Fruit fly (Drosophila melanogaster) whole organism, embryonic: ENCODE results near the gene CG42764.

ENCODE experiments used
- Antp ChIP-seq: fragments of 200-800 bp; sonication (Bioruptor generic); optimal IDR thresholded peaks from 3 replicates; lab custom pipeline; 2016; ENCODE audit warnings: missing biosample characterization, missing genetic modification characterization
- Asciz ChIP-seq: fragments of 200-800 bp; sonication (Bioruptor generic); optimal IDR thresholded peaks from 2 replicates; lab custom pipeline; 2017; ENCODE audit warnings: missing biosample characterization, mild to moderate bottlenecking, missing genetic modification characterization, missing genetic modification reagents
- Blimp-1 ChIP-seq: fragments of 200-800 bp; sonication (Bioruptor generic); optimal IDR thresholded peaks from 3 replicates; lab custom pipeline; 2018; ENCODE audit warnings: missing biosample characterization, missing genetic modification characterization, mild to moderate bottlenecking, moderate library complexity, missing genetic modification reagents
- CG10959 ChIP-seq: fragments of 200-800 bp; sonication (Bioruptor generic); IDR thresholded peaks from 2 replicates; pipeline ENCODE4 v1.3.6; 2022; ENCODE audit warnings: missing biosample characterization, missing genetic modification characterization
- CG13775 ChIP-seq: fragments of 200-800 bp; sonication (Bioruptor generic); optimal IDR thresholded peaks from 3 replicates; lab custom pipeline; 2017; ENCODE audit warnings: missing biosample characterization, mild to moderate bottlenecking, missing genetic modification characterization
- CG13894 ChIP-seq: fragments of 200-800 bp; sonication (Bioruptor generic); optimal IDR thresholded peaks from 3 replicates; lab custom pipeline; 2018; ENCODE audit warnings: missing biosample characterization, mild to moderate bottlenecking, missing genetic modification characterization, moderate library complexity
- CG15601 ChIP-seq: fragments of 200-800 bp; sonication (Bioruptor generic); optimal IDR thresholded peaks from 3 replicates; lab custom pipeline; 2019; ENCODE audit warnings: missing biosample characterization, mild to moderate bottlenecking, missing genetic modification characterization, moderate library complexity
- CG17186 ChIP-seq: fragments of 200-800 bp; sonication (Bioruptor generic); optimal IDR thresholded peaks from 3 replicates; lab custom pipeline; 2017; ENCODE audit warnings: missing biosample characterization, missing genetic modification reagents, missing genetic modification characterization
- CG17328 ChIP-seq: fragments of 200-800 bp; sonication (Bioruptor generic); IDR thresholded peaks from 2 replicates; pipeline ENCODE4 v1.3.6; 2022; ENCODE audit warnings: missing biosample characterization, missing genetic modification characterization
- CG3163 ChIP-seq: fragments of 200-800 bp; sonication (Bioruptor generic); optimal IDR thresholded peaks from 3 replicates; lab custom pipeline; 2016; ENCODE audit warnings: missing biosample characterization, missing genetic modification characterization
- CG3847 ChIP-seq: fragments of 200-800 bp; sonication (Bioruptor generic); IDR thresholded peaks from 2 replicates; pipeline ENCODE4 v1.3.6; 2022; ENCODE audit warnings: missing biosample characterization, missing genetic modification characterization
- CG5953 ChIP-seq: fragments of 200-800 bp; sonication (Bioruptor generic); IDR thresholded peaks from 2 replicates; pipeline ENCODE4 v1.3.6; 2022; ENCODE audit warnings: missing biosample characterization, missing genetic modification characterization
- CG6175 ChIP-seq: fragments of 200-800 bp; sonication (Bioruptor generic); IDR thresholded peaks from 3 replicates; pipeline ENCODE4 v1.3.6; 2022; ENCODE audit warnings: missing biosample characterization, missing genetic modification characterization
- CG7271 ChIP-seq: fragments of 200-800 bp; sonication (Bioruptor generic); optimal IDR thresholded peaks from 2 replicates; lab custom pipeline; 2018; ENCODE audit warnings: missing biosample characterization, mild to moderate bottlenecking, missing genetic modification characterization, moderate library complexity
- CG7556 ChIP-seq: fragments of 200-800 bp; sonication (Bioruptor generic); optimal IDR thresholded peaks from 2 replicates; lab custom pipeline; 2017; ENCODE audit warnings: missing biosample characterization, mild to moderate bottlenecking, missing genetic modification characterization
- CG7839 ChIP-seq: fragments of 200-800 bp; sonication (Bioruptor generic); optimal IDR thresholded peaks from 3 replicates; lab custom pipeline; 2018; ENCODE audit warnings: missing biosample characterization, mild to moderate bottlenecking, missing genetic modification characterization, moderate library complexity
- CG7928 ChIP-seq: fragments of 200-800 bp; sonication (Bioruptor generic); optimal IDR thresholded peaks from 2 replicates; lab custom pipeline; 2017; ENCODE audit warnings: missing biosample characterization, mild to moderate bottlenecking, missing genetic modification characterization
- CG8359 ChIP-seq: fragments of 200-800 bp; sonication (Bioruptor generic); optimal IDR thresholded peaks from 2 replicates; lab custom pipeline; 2017; ENCODE audit warnings: missing biosample characterization, mild to moderate bottlenecking, missing genetic modification characterization, borderline replicate concordance
- D19A ChIP-seq: fragments of 200-800 bp; optimal IDR thresholded peaks from 3 replicates; lab custom pipeline; 2019; ENCODE audit warnings: missing biosample characterization, mild to moderate bottlenecking, missing genetic modification characterization, moderate library complexity
- MTF-1 ChIP-seq: fragments of 200-800 bp; sonication (Bioruptor generic); optimal IDR thresholded peaks from 2 replicates; lab custom pipeline; 2018; ENCODE audit warnings: missing biosample characterization, mild to moderate bottlenecking, missing genetic modification characterization, borderline replicate concordance
- Pdp1 ChIP-seq, 2 experiments: fragments of 200-800 bp; sonication (Bioruptor generic); optimal IDR thresholded peaks; 3 replicates each; lab custom pipeline; 2016; ENCODE audit warnings: missing biosample characterization in 2 of 2, missing genetic modification characterization in 2 of 2, mild to moderate bottlenecking in 1 of 2, moderate library complexity in 1 of 2
- Rx ChIP-seq: fragments of 200-800 bp; sonication (Bioruptor generic); IDR thresholded peaks from 2 replicates; pipeline ENCODE4 v1.3.6; 2022; ENCODE audit warnings: missing biosample characterization, missing genetic modification characterization
- Side ChIP-seq: fragments of 200-800 bp; sonication (Bioruptor generic); optimal IDR thresholded peaks from 2 replicates; lab custom pipeline; 2016; ENCODE audit warnings: missing biosample characterization, missing genetic modification characterization
- Sox100B ChIP-seq: fragments of 200-800 bp; sonication (Bioruptor generic); optimal IDR thresholded peaks from 3 replicates; lab custom pipeline; 2018; ENCODE audit warnings: missing biosample characterization, mild to moderate bottlenecking, missing genetic modification characterization
- Ssrp ChIP-seq: fragments of 200-800 bp; sonication (Bioruptor generic); optimal IDR thresholded peaks from 2 replicates; lab custom pipeline; 2018; ENCODE audit warnings: missing biosample characterization, mild to moderate bottlenecking, missing genetic modification characterization, moderate library complexity
- Trl ChIP-seq, 3 experiments: fragments of >200 bp in 2 of 3; fragments of 200-800 bp in 1 of 3; sonication (Bioruptor generic) in 1 of 3; optimal IDR thresholded peaks; 2 replicates in 1 of 3; 3 replicates in 2 of 3; lab custom pipeline; 2016 to 2017; ENCODE audit warnings: missing biosample characterization in 1 of 3, missing genetic modification characterization in 1 of 3
- Xbp1 ChIP-seq: fragments of 200-800 bp; sonication (Bioruptor generic); optimal IDR thresholded peaks from 3 replicates; lab custom pipeline; 2016; ENCODE audit warnings: missing biosample characterization, mild to moderate bottlenecking, missing genetic modification characterization
- chif ChIP-seq, 2 experiments: fragments of 200-800 bp; sonication (Bioruptor generic); optimal IDR thresholded peaks; 3 replicates each; lab custom pipeline; 2016; ENCODE audit warnings: missing biosample characterization in 2 of 2, missing genetic modification characterization in 2 of 2
- ci ChIP-seq: fragments of 200-800 bp; sonication (Bioruptor generic); IDR thresholded peaks from 3 replicates; pipeline ENCODE4 v1.3.6; 2022; ENCODE audit warnings: missing biosample characterization, missing genetic modification characterization
- crol ChIP-seq: fragments of 200-800 bp; sonication (Bioruptor generic); IDR thresholded peaks from 2 replicates; pipeline ENCODE4 v1.3.6; 2022; ENCODE audit warnings: missing biosample characterization, missing genetic modification characterization
- dm ChIP-seq: fragments of 200-800 bp; sonication (Bioruptor generic); optimal IDR thresholded peaks from 3 replicates; lab custom pipeline; 2016; ENCODE audit warnings: missing biosample characterization, missing genetic modification characterization
- dmrt99B ChIP-seq: fragments of 200-800 bp; sonication (Bioruptor generic); optimal IDR thresholded peaks from 2 replicates; lab custom pipeline; 2018; ENCODE audit warnings: missing biosample characterization, mild to moderate bottlenecking, missing genetic modification characterization, moderate library complexity
- fd3F ChIP-seq: fragments of 200-800 bp; sonication (Bioruptor generic); optimal IDR thresholded peaks from 2 replicates; lab custom pipeline; 2018; ENCODE audit warnings: missing biosample characterization, mild to moderate bottlenecking, missing genetic modification characterization, moderate library complexity
- gce ChIP-seq: fragments of 200-800 bp; sonication (Bioruptor generic); IDR thresholded peaks from 3 replicates; pipeline ENCODE4 v1.3.6; 2022; ENCODE audit warnings: missing biosample characterization, missing genetic modification characterization
- ind ChIP-seq: fragments of 200-800 bp; sonication (Bioruptor generic); optimal IDR thresholded peaks from 3 replicates; lab custom pipeline; 2016; ENCODE audit warnings: missing biosample characterization, missing genetic modification characterization
- lola ChIP-seq, 3 experiments: fragments of >200 bp in 2 of 3; fragments of 200-800 bp in 1 of 3; sonication (Bioruptor generic) in 1 of 3; optimal IDR thresholded peaks; 2 replicates each; lab custom pipeline; 2017 to 2019; ENCODE audit warnings: missing biosample characterization in 3 of 3, missing genetic modification characterization in 3 of 3, mild to moderate bottlenecking in 1 of 3, moderate library complexity in 1 of 3
- nmo ChIP-seq: fragments of 200-800 bp; sonication (Bioruptor generic); optimal IDR thresholded peaks from 2 replicates; lab custom pipeline; 2018; ENCODE audit warnings: missing biosample characterization, mild to moderate bottlenecking, missing genetic modification characterization, moderate library complexity
- org-1 ChIP-seq: fragments of 200-800 bp; sonication (Bioruptor generic); optimal IDR thresholded peaks from 2 replicates; lab custom pipeline; 2017; ENCODE audit warnings: missing biosample characterization, missing genetic modification characterization
- peb ChIP-seq: fragments of 200-800 bp; sonication (Bioruptor generic); IDR thresholded peaks from 2 replicates; pipeline ENCODE4 v1.3.6; 2022; ENCODE audit warnings: missing biosample characterization, missing genetic modification characterization
- pum ChIP-seq: fragments of 200-800 bp; sonication (Bioruptor generic); optimal IDR thresholded peaks from 2 replicates; lab custom pipeline; 2016; ENCODE audit warnings: missing biosample characterization, missing genetic modification characterization
- ssp ChIP-seq: fragments of 200-800 bp; sonication (Bioruptor generic); IDR thresholded peaks from 2 replicates; pipeline ENCODE4 v1.3.6; 2022; ENCODE audit warnings: missing biosample characterization, missing genetic modification characterization
- tio ChIP-seq: fragments of 200-800 bp; sonication (Bioruptor generic); optimal IDR thresholded peaks from 2 replicates; lab custom pipeline; 2017; ENCODE audit warnings: missing biosample characterization, missing genetic modification characterization, inconsistent platforms
- tll ChIP-seq, 2 experiments: fragments of 200-800 bp in 1 of 2; fragments of >200 bp in 1 of 2; sonication (Bioruptor generic) in 1 of 2; optimal IDR thresholded peaks; 2 replicates each; lab custom pipeline; 2017 to 2019; ENCODE audit warnings: missing biosample characterization in 2 of 2, missing genetic modification characterization in 2 of 2, mild to moderate bottlenecking in 1 of 2, moderate library complexity in 1 of 2
- twi ChIP-seq: fragments of 200-800 bp; optimal IDR thresholded peaks from 2 replicates; lab custom pipeline; 2019; ENCODE audit warnings: missing biosample characterization, mild to moderate bottlenecking, missing genetic modification characterization, moderate library complexity
- vvl ChIP-seq: fragments of 200-800 bp; sonication (Bioruptor generic); IDR thresholded peaks from 2 replicates; pipeline ENCODE4 v1.3.6; 2022; ENCODE audit warnings: missing biosample characterization, missing genetic modification characterization
- yki ChIP-seq: fragments of >200 bp; optimal IDR thresholded peaks from 3 replicates; lab custom pipeline; 2018
- zf30C ChIP-seq: fragments of 200-800 bp; sonication (Bioruptor generic); optimal IDR thresholded peaks from 3 replicates; lab custom pipeline; 2018; ENCODE audit warnings: missing biosample characterization, mild to moderate bottlenecking, missing genetic modification characterization
- zfh2 ChIP-seq: fragments of 200-800 bp; sonication (Bioruptor generic); optimal IDR thresholded peaks from 2 replicates; lab custom pipeline; 2016; ENCODE audit warnings: missing biosample characterization, missing genetic modification characterization

Gene CG42764

DNA sequence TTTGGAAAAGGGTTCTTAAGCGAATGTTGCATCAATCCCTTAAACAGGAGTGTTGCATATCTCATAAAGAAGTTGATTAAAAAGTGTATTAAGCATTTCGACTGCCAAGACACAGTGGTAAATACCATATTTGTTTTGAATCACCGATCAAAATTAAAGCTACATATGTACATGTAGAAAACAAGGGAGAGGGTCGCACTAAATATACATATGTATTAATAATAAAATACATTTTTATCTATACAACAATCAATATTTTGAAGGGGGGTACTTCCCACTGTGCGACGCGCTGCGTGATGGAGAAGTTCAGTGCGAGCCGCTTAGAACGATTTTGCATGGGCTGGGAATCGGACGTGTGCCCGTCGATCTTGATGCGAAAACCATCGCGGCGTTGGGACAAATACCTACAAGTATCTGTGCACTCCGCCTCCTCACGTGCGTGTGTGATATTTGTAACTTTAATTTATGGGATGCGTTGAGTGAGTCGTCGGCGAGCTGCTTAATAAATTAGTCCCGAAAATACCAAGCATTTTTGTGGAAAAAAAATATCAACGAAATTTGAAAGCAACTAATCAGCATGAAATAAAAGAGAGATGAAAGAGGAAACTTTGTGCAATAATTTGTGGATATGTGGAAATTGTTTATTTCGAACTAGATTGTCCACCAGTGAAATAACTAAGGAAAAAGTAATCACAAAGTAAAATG lies 20.9 kb downstream of the CG42764 start (continued):
- peak; percentile 51 for TF ChIP-seq twi (tag; lab: Kevin White, UChicago)
- peak; percentile 62 for TF ChIP-seq CG15601
- peak; percentile 13 to 49 for TF ChIP-seq Pdp1 (GFP tag; optimal IDR thresholded peaks at IDR 0.05; lab: Kevin White, UChicago)
- peak; percentile 85 for TF ChIP-seq CG5953
- peak; percentile 5 for TF ChIP-seq Antp (GFP tag; lab: Kevin White, UChicago)
- TF ChIP-seq CG13775 (GFP tag; lab: Kevin White, UChicago), result peak; percentile 79
- TF ChIP-seq Blimp-1, result peak; percentile 85
- TF ChIP-seq MTF-1 (GFP tag; lab: Kevin White, UChicago), result peak; percentile 75
- peak; percentile 77 for TF ChIP-seq CG6175 (GFP tag; lab: Robert Waterston, UW)
- peak; percentile 79 for TF ChIP-seq Xbp1 (GFP tag; lab: Kevin White, UChicago)
- peak; percentile 82 for TF ChIP-seq Ssrp (tag; lab: Kevin White, UChicago)
- TF ChIP-seq dmrt99B (tag; lab: Kevin White, UChicago), result peak; percentile 91
- TF ChIP-seq Asciz (GFP tag; lab: Kevin White, UChicago), result peak; percentile 83
- peak; percentile 91 for TF ChIP-seq gce (GFP tag; lab: Robert Waterston, UW)
- TF ChIP-seq CG7556 (GFP tag; lab: Kevin White, UChicago), result peak; percentile 85
- TF ChIP-seq lola (GFP tag; optimal IDR thresholded peaks at IDR 0.05; lab: Kevin White, UChicago), result peak in 1 of 3 experiments; percentile 60
- TF ChIP-seq ci (GFP tag; lab: Robert Waterston, UW), result peak; percentile 95
- TF ChIP-seq zf30C (GFP tag; lab: Kevin White, UChicago), result no peak
- peak; percentile 83 for TF ChIP-seq Rx
- TF ChIP-seq Trl (optimal IDR thresholded peaks at IDR 0.05; lab: Kevin White, UChicago), result no peak
- TF ChIP-seq Trl (GFP tag; optimal IDR thresholded peaks at IDR 0.05; lab: Kevin White, UChicago), result no peak
- peak; percentile 32 for TF ChIP-seq CG17186 (GFP tag; lab: Kevin White, UChicago)
- TF ChIP-seq chif (GFP tag; optimal IDR thresholded peaks at IDR 0.05; lab: Kevin White, UChicago), result peak; percentile 36 to 43
- TF ChIP-seq dm (GFP tag; lab: Kevin White, UChicago), result no peak
- peak; percentile 78 for TF ChIP-seq D19A (tag; lab: Kevin White, UChicago)
- TF ChIP-seq CG3847 (GFP tag; lab: Robert Waterston, UW), result peak; percentile 78
- TF ChIP-seq Side (GFP tag; lab: Kevin White, UChicago), result no peak
- peak; percentile 85 for TF ChIP-seq Sox100B (GFP tag; lab: Kevin White, UChicago)
- peak; percentile 52 for TF ChIP-seq CG7928 (GFP tag; lab: Kevin White, UChicago)
- peak; percentile 84 for TF ChIP-seq CG10959
- no peak for TF ChIP-seq yki (lab: Kevin White, UChicago)
- peak; percentile 90 for TF ChIP-seq CG7839
- TF ChIP-seq pum (GFP tag; lab: Kevin White, UChicago), result no peak
- TF ChIP-seq peb (GFP tag; lab: Robert Waterston, UW), result peak; percentile 81
- TF ChIP-seq tio (GFP tag; lab: Kevin White, UChicago), result peak; percentile 79
- TF ChIP-seq zfh2 (GFP tag; lab: Kevin White, UChicago), result peak; percentile 34
- TF ChIP-seq CG17328 (GFP tag; lab: Robert Waterston, UW), result peak; percentile 94
- TF ChIP-seq ssp (GFP tag; lab: Robert Waterston, UW), result peak; percentile 81
- TF ChIP-seq CG7271 (tag; lab: Kevin White, UChicago), result peak; percentile 71
- peak; percentile 87 for TF ChIP-seq nmo
- TF ChIP-seq CG3163, result no peak
- TF ChIP-seq CG13894 (tag; lab: Kevin White, UChicago), result peak; percentile 30
- peak; percentile 89 for TF ChIP-seq ind (GFP tag; lab: Kevin White, UChicago)
- peak; percentile 74 for TF ChIP-seq org-1 (GFP tag; lab: Kevin White, UChicago)
- TF ChIP-seq vvl (GFP tag; lab: Robert Waterston, UW), result peak; percentile 96
- peak; percentile 79 for TF ChIP-seq fd3F (GFP tag; lab: Kevin White, UChicago)
- no peak for TF ChIP-seq tll (GFP tag; optimal IDR thresholded peaks at IDR 0.05; lab: Kevin White, UChicago)
- 0 out of 2 replicates have a peak, but pooled peaks have one; percentile 27 for TF ChIP-seq crol (GFP tag; lab: Robert Waterston, UW)
- peak; percentile 58 for TF ChIP-seq CG8359
